Worm (Caenorhabditis elegans): ENCODE measurements around the gene K12H6.5.

K12H6.5 gene

DNA sequence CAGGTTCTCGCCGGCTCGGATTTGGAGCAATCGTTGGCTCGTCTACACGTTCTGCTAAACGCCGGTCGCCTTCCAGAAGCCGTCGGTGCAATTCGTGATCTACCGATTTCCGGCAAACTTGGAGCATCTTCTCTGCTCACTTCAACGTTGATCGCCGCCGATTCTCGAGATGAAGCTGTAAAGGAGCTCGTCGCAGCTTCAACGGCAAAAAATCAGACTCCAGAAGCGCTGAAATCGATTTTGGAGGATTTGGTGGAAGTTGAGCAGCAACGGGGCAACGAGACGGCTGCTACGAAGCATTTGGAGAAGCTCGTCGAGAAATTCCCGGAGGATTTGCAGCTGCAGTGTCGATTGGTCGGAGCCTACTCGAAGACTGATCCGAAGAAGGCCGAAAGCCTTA, 34.3 kb downstream of the K12H6.5 start:
- TF ChIP-seq lin-14 (GFP tag; optimal IDR thresholded peaks at IDR 0.05) (no peak), nhr-28 (tag; optimal IDR thresholded peaks at IDR 0.05) (no peak), skn-1 (tag; optimal IDR thresholded peaks at IDR 0.05) (no peak), vab-15 (tag; optimal IDR thresholded peaks at IDR 0.05) (no peak), ceh-63 (GFP tag; optimal IDR thresholded peaks at IDR 0.05) (no peak), ceh-82 (tag; optimal IDR thresholded peaks at IDR 0.05) (no peak)

DNA sequence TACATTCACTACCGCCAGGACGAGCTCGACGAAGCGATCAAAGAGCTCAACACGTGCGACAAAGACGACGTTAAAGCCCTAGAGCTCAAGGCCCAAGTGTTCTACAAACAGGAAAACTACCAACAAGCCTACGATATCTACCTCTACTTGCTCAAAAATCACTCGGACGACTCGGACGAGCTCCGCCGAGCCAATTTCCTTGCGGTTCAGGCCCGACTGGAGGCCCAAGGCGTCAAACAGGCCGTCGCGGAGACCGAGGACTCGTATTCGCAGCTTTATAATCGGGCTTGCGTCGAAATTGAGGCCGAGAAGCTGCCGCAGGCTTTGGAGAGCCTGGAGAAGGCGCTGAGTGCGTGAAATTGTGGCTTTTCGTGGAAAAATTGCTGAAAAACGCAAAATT, 38.1 kb downstream of the K12H6.5 start:
- TF ChIP-seq fkh-4 (tag; optimal IDR thresholded peaks at IDR 0.05; ENCODE audit: borderline replicate concordance), result no peak
- no peak for TF ChIP-seq lsy-2 (tag; optimal IDR thresholded peaks at IDR 0.05)
- TF ChIP-seq ces-1 (GFP tag; optimal IDR thresholded peaks at IDR 0.05), result no peak
- TF ChIP-seq nhr-237 (tag; optimal IDR thresholded peaks at IDR 0.05), result no peak

DNA sequence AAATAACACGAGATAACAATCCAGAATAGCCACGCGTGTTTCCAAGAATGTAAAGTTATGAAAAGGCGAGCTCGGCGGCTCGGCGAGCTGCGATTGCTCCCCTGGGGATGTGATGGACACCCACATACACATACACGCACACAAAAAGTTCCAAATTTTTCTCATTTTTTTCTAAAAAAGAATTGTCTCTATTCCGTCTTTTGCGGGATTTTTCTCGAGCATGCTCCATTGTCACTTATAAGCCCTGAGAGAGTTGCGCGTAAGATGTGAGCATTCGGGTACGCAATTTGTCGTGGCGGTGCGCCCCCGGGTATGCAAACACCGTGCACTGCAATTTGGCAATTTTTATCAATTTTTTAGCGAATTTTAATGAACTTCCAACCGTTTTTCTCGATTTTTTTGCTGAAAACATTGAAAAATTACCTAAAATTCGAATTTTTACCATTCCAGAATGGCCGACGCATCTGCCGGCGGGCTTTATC, 38.9 kb downstream of the K12H6.5 start, which contains the start of the genes F08D12.12 and srpa-72:
Gene F08D12.12 (minus strand): TSS at position 51 of the 482 bp plus-strand sequence.
Gene srpa-72 (plus strand): TSS at position 451 of the 482 bp plus-strand sequence.
- TF ChIP-seq lsy-2 (tag; optimal IDR thresholded peaks at IDR 0.05) (peak; percentile 36 to 63), ceh-82 (tag; optimal IDR thresholded peaks at IDR 0.05) (peak in 2 of 3 experiments; percentile 27 to 41), isw-1 (GFP tag; IDR thresholded peaks at IDR 0.05) (peak; percentile 18; the same call in 1 of the 2 replicates), lin-39 (tag; optimal IDR thresholded peaks at IDR 0.05) (no peak), snu-23 (GFP tag; optimal IDR thresholded peaks at IDR 0.05) (peak; percentile 48), F16B12.6 (tag; optimal IDR thresholded peaks at IDR 0.05) (peak; percentile 91), dpl-1 (GFP tag; optimal IDR thresholded peaks at IDR 0.05) (peak; percentile 23 to 57 (median 57)), fkh-8 (tag; optimal IDR thresholded peaks at IDR 0.05) (no peak), C16A3.4 (tag; optimal IDR thresholded peaks at IDR 0.05) (peak; percentile 42), efl-1 (optimal IDR thresholded peaks at IDR 0.05) (peak; percentile 56 to 60), efl-1 (GFP tag; optimal IDR thresholded peaks at IDR 0.05 in 1 of 2) (peak; percentile 53 to 95), ces-1 (GFP tag; optimal IDR thresholded peaks at IDR 0.05) (no peak), lin-35 (GFP tag; optimal IDR thresholded peaks at IDR 0.05) (peak; percentile 29 to 61), C34B4.2 (tag; optimal IDR thresholded peaks at IDR 0.05) (no peak), lin-13 (GFP tag; optimal IDR thresholded peaks at IDR 0.05) (peak; percentile 27), dsc-1 (tag; optimal IDR thresholded peaks at IDR 0.05) (no peak), lin-14 (GFP tag; optimal IDR thresholded peaks at IDR 0.05) (peak; percentile 57), unc-130 (tag; optimal IDR thresholded peaks at IDR 0.05) (peak; percentile 64), vab-15 (tag; optimal IDR thresholded peaks at IDR 0.05) (peak; percentile 26), mdl-1 (tag; optimal IDR thresholded peaks at IDR 0.05) (peak in 1 of 2 experiments; percentile 18), xbp-1 (tag; optimal IDR thresholded peaks at IDR 0.05) (peak; percentile 27), swsn-7 (tag; optimal IDR thresholded peaks at IDR 0.05) (peak; percentile 10), nhr-84 (tag; optimal IDR thresholded peaks at IDR 0.05) (no peak), nhr-19 (GFP tag; conservative IDR thresholded peaks at IDR 0.05) (peak; percentile 23), lin-15B (tag; optimal IDR thresholded peaks at IDR 0.05) (peak; percentile 15)

- TF ChIP-seq ztf-4 (tag; optimal IDR thresholded peaks at IDR 0.05), result no peak
- TF ChIP-seq nhr-237 (tag; optimal IDR thresholded peaks at IDR 0.05), result no peak
- no peak for TF ChIP-seq nhr-19 (GFP tag; conservative IDR thresholded peaks at IDR 0.05)
- no peak for TF ChIP-seq pax-3 (tag; optimal IDR thresholded peaks at IDR 0.05)
- no peak for TF ChIP-seq efl-1 (optimal IDR thresholded peaks at IDR 0.05)
- peak in 1 of 2 experiments; percentile 49 for TF ChIP-seq efl-1 (GFP tag; optimal IDR thresholded peaks at IDR 0.05 in 1 of 2)
Measured at ce11 chrII:2785787-2786186, 40.2 kb downstream of the K12H6.5 start.

ce11 chrII:2783380-2783779, 42.6 kb downstream of the K12H6.5 start:
- no peak for TF ChIP-seq mef-2 (tag; optimal IDR thresholded peaks at IDR 0.05)
- no peak for TF ChIP-seq dpl-1 (GFP tag; optimal IDR thresholded peaks at IDR 0.05)
- TF ChIP-seq C16A3.4 (tag; optimal IDR thresholded peaks at IDR 0.05), result no peak
- no peak for TF ChIP-seq ets-5 (GFP tag; IDR thresholded peaks at IDR 0.05)
- no peak for TF ChIP-seq nhr-11 (tag; optimal IDR thresholded peaks at IDR 0.05)
- TF ChIP-seq ztf-11 (tag; optimal IDR thresholded peaks at IDR 0.05), result no peak
- TF ChIP-seq efl-3 (GFP tag; optimal IDR thresholded peaks at IDR 0.05), result no peak
- TF ChIP-seq unc-98 (GFP tag; IDR thresholded peaks at IDR 0.05), result no peak
- TF ChIP-seq ceh-90 (tag; optimal IDR thresholded peaks at IDR 0.05), result no peak
- no peak for TF ChIP-seq pag-3 (tag; optimal IDR thresholded peaks at IDR 0.05; ENCODE audit: borderline replicate concordance, insufficient read depth)
- no peak for TF ChIP-seq nhr-12 (tag; optimal IDR thresholded peaks at IDR 0.05)
- no peak for TF ChIP-seq elt-2 (tag; optimal IDR thresholded peaks at IDR 0.05)
- no peak for TF ChIP-seq ztf-4 (tag; optimal IDR thresholded peaks at IDR 0.05)
- TF ChIP-seq mdl-1 (tag; optimal IDR thresholded peaks at IDR 0.05), result no peak
- no peak for TF ChIP-seq nhr-237 (tag; optimal IDR thresholded peaks at IDR 0.05)
- TF ChIP-seq nhr-76 (tag; optimal IDR thresholded peaks at IDR 0.05), result no peak
- no peak for TF ChIP-seq efl-1 (optimal IDR thresholded peaks at IDR 0.05)
- TF ChIP-seq efl-1 (GFP tag; optimal IDR thresholded peaks at IDR 0.05 in 1 of 2), result no peak
- TF ChIP-seq zag-1 (tag; optimal IDR thresholded peaks at IDR 0.05), result no peak
- TF ChIP-seq aha-1 (tag; optimal IDR thresholded peaks at IDR 0.05), result no peak
